Worm (Caenorhabditis elegans) whole organism, L4 larva: Measurements from ENCODE around the gene rpl-11.2.

Source experiments
- D1046.2 ChIP-seq: fragments of 200-800 bp; sonication (Bioruptor generic); IDR thresholded peaks from 2 replicates; pipeline ENCODE4 v1.3.6; 2022; ENCODE audit warnings: missing genetic modification characterization, missing compliant biosample characterization
- F37D6.2 ChIP-seq: sonication (generic microtip); optimal IDR thresholded peaks from 2 replicates; lab custom pipeline; 2016; ENCODE audit warnings: mild to moderate bottlenecking, missing genetic modification characterization, missing compliant biosample characterization
- Y105C5A.15 ChIP-seq: fragments of 200-800 bp; sonication (Bioruptor generic); IDR thresholded peaks from 2 replicates; pipeline ENCODE4 v1.3.6; 2022; ENCODE audit warnings: missing genetic modification characterization, missing compliant biosample characterization
- ZK337.2 ChIP-seq: fragments of 200-800 bp; sonication (Bioruptor generic); IDR thresholded peaks from 2 replicates; pipeline ENCODE4 v1.3.6; 2022; ENCODE audit warnings: missing genetic modification reagents, missing genetic modification characterization, missing compliant biosample characterization
- ZK546.5 ChIP-seq, 2 experiments: sonication (generic microtip); optimal IDR thresholded peaks; 2 replicates each; lab custom pipeline; 2017; ENCODE audit warnings: missing biosample characterization in 2 of 2, missing genetic modification characterization in 2 of 2
- aha-1 ChIP-seq: fragments of 150-350 bp; peaks from one replicate; lab custom pipeline; 2014; ENCODE audit warnings: missing biosample characterization, missing genetic modification characterization
- aly-2 ChIP-seq: sonication (generic microtip); optimal IDR thresholded peaks from 2 replicates; lab custom pipeline; 2018; ENCODE audit warnings: missing biosample characterization, missing genetic modification characterization
- attf-4 ChIP-seq: sonication (generic microtip); optimal IDR thresholded peaks from 3 replicates; lab custom pipeline; 2017; ENCODE audit warnings: missing biosample characterization, missing genetic modification characterization
- ceh-32 ChIP-seq: sonication (generic microtip); optimal IDR thresholded peaks from 2 replicates; lab custom pipeline; 2016; ENCODE audit warnings: mild to moderate bottlenecking, missing genetic modification characterization, missing compliant biosample characterization; ENCODE audit not compliant: poor library complexity
- ces-1 ChIP-seq: fragments of 150-350 bp; sonication (generic microtip); optimal IDR thresholded peaks from 4 replicates; lab custom pipeline; 2014; ENCODE audit warnings: missing biosample characterization, missing genetic modification reagents, missing genetic modification characterization
- ctbp-1 ChIP-seq: fragments of 200-800 bp; sonication (Bioruptor generic); IDR thresholded peaks from 2 replicates; pipeline ENCODE4 v1.3.6; 2022; ENCODE audit warnings: missing genetic modification reagents, missing genetic modification characterization, missing compliant biosample characterization
- daf-12 ChIP-seq: fragments of 150-350 bp; optimal IDR thresholded peaks from 2 replicates; lab custom pipeline; 2014; ENCODE audit warnings: missing biosample characterization, missing genetic modification reagents, missing genetic modification characterization
- daf-16 ChIP-seq, 3 experiments: sonication (generic microtip); optimal IDR thresholded peaks; 2 replicates each; lab custom pipeline; 2016 to 2017; ENCODE audit warnings: missing genetic modification characterization in 3 of 3, missing genetic modification reagents in 3 of 3, mild to moderate bottlenecking in 2 of 3, missing compliant biosample characterization in 2 of 3, missing biosample characterization in 1 of 3, moderate library complexity in 1 of 3
- dmd-8 ChIP-seq: fragments of 200-800 bp; sonication (Bioruptor generic); IDR thresholded peaks from 2 replicates; pipeline ENCODE4 v1.3.6; 2022; ENCODE audit warnings: missing genetic modification characterization, missing compliant biosample characterization
- dmd-9 ChIP-seq: fragments of 200-800 bp; sonication (Bioruptor generic); IDR thresholded peaks from 2 replicates; pipeline ENCODE4 v1.3.6; 2022; ENCODE audit warnings: missing genetic modification reagents, missing genetic modification characterization, missing compliant biosample characterization
- egl-43 ChIP-seq: fragments of 200-800 bp; sonication (Bioruptor generic); IDR thresholded peaks from 2 replicates; pipeline ENCODE4 v1.3.6; 2022; ENCODE audit warnings: missing genetic modification reagents, missing genetic modification characterization, missing compliant biosample characterization
- fkh-10 ChIP-seq: fragments of 150-350 bp; optimal IDR thresholded peaks from 2 replicates; lab custom pipeline; 2014; ENCODE audit warnings: missing biosample characterization, missing genetic modification reagents, missing genetic modification characterization
- fos-1 ChIP-seq: fragments of 150-350 bp; optimal IDR thresholded peaks from 2 replicates; lab custom pipeline; 2014; ENCODE audit warnings: missing biosample characterization, missing genetic modification characterization
- hif-1 ChIP-seq, 2 experiments: sonication (generic microtip); optimal IDR thresholded peaks; 2 replicates each; lab custom pipeline; 2016 to 2017; ENCODE audit warnings: missing compliant biosample characterization in 2 of 2, missing genetic modification characterization in 2 of 2, missing genetic modification reagents in 2 of 2, missing genotype in 2 of 2, mild to moderate bottlenecking in 1 of 2
- hlh-11 ChIP-seq: fragments of 200-800 bp; sonication (Bioruptor generic); optimal IDR thresholded peaks from 2 replicates; lab custom pipeline; 2018; ENCODE audit warnings: mild to moderate bottlenecking, missing genetic modification characterization, missing compliant biosample characterization
- hlh-30 ChIP-seq: sonication (generic microtip); optimal IDR thresholded peaks from 2 replicates; lab custom pipeline; 2017; ENCODE audit warnings: antibody characterized with exemption, mild to moderate bottlenecking, missing genetic modification characterization, missing compliant biosample characterization; ENCODE audit not compliant: insufficient read depth
- jun-1 ChIP-seq: fragments of 150-350 bp; optimal IDR thresholded peaks from 2 replicates; lab custom pipeline; 2014; ENCODE audit warnings: missing biosample characterization, missing genetic modification reagents, missing genetic modification characterization
- lin-13 ChIP-seq: fragments of 150-350 bp; optimal IDR thresholded peaks from 2 replicates; lab custom pipeline; 2014; ENCODE audit warnings: missing biosample characterization, missing genetic modification reagents, missing genetic modification characterization
- lin-38 ChIP-seq: fragments of 200-800 bp; sonication (Bioruptor generic); IDR thresholded peaks from 2 replicates; pipeline ENCODE4 v1.3.6; 2022; ENCODE audit warnings: missing genetic modification reagents, missing genetic modification characterization, missing compliant biosample characterization
- lin-39 ChIP-seq: fragments of 150-350 bp; optimal IDR thresholded peaks from 2 replicates; lab custom pipeline; 2014; ENCODE audit warnings: missing biosample characterization, missing genetic modification reagents, missing genetic modification characterization
- madf-5 ChIP-seq, 2 experiments: fragments of 200-800 bp; sonication (Bioruptor generic); IDR thresholded peaks; 2 replicates each; pipeline ENCODE4 v1.3.6; 2022; ENCODE audit warnings: missing compliant biosample characterization in 2 of 2, missing genetic modification characterization in 2 of 2
- madf-9 ChIP-seq: fragments of 200-800 bp; sonication (Bioruptor generic); conservative IDR thresholded peaks from 2 replicates; pipeline ENCODE4 v1.3.6; 2022; ENCODE audit warnings: missing genetic modification reagents, missing genetic modification characterization, missing compliant biosample characterization
- mdt-29 ChIP-seq: fragments of 200-800 bp; sonication (Bioruptor generic); IDR thresholded peaks from 2 replicates; pipeline ENCODE4 v1.3.6; 2022; ENCODE audit warnings: missing genetic modification reagents, missing genetic modification characterization, missing compliant biosample characterization
- mep-1 ChIP-seq: fragments of 150-350 bp; sonication (generic microtip); optimal IDR thresholded peaks from 3 replicates; lab custom pipeline; 2014; ENCODE audit warnings: missing biosample characterization, missing genetic modification characterization
- mes-2 ChIP-seq: sonication (generic microtip); optimal IDR thresholded peaks from 2 replicates; lab custom pipeline; 2016; ENCODE audit warnings: missing genotype, mild to moderate bottlenecking, missing genetic modification characterization, missing compliant biosample characterization; ENCODE audit not compliant: poor library complexity, severe bottlenecking
- mxl-3 ChIP-seq: fragments of 200-800 bp; sonication (Bioruptor generic); optimal IDR thresholded peaks from 2 replicates; lab custom pipeline; 2018; ENCODE audit warnings: mild to moderate bottlenecking, missing genetic modification characterization, missing compliant biosample characterization
- nhr-102 ChIP-seq: sonication (generic microtip); optimal IDR thresholded peaks from 2 replicates; lab custom pipeline; 2016; ENCODE audit warnings: mild to moderate bottlenecking, missing genetic modification characterization, moderate library complexity, missing compliant biosample characterization
- nhr-11 ChIP-seq: fragments of 150-350 bp; optimal IDR thresholded peaks from 2 replicates; lab custom pipeline; 2014; ENCODE audit warnings: missing biosample characterization, missing genetic modification characterization
- nhr-237 ChIP-seq: sonication (generic microtip); optimal IDR thresholded peaks from 2 replicates; lab custom pipeline; 2017; ENCODE audit warnings: missing biosample characterization, missing genetic modification characterization
- nhr-25 ChIP-seq: sonication (generic microtip); optimal IDR thresholded peaks from 2 replicates; lab custom pipeline; 2017; ENCODE audit warnings: missing genetic modification characterization, mild to moderate bottlenecking, missing compliant biosample characterization, antibody characterized with exemption, moderate library complexity, borderline replicate concordance; ENCODE audit not compliant: insufficient read depth
- nhr-48 ChIP-seq: sonication (generic microtip); optimal IDR thresholded peaks from 2 replicates; lab custom pipeline; 2016; ENCODE audit warnings: mild to moderate bottlenecking, missing genetic modification characterization, missing compliant biosample characterization
- nhr-6 ChIP-seq: fragments of 150-350 bp; optimal IDR thresholded peaks from 2 replicates; lab custom pipeline; 2014; ENCODE audit warnings: missing biosample characterization, missing genetic modification characterization
- nhr-77 ChIP-seq: fragments of 150-350 bp; optimal IDR thresholded peaks from 2 replicates; lab custom pipeline; 2014; ENCODE audit warnings: missing biosample characterization, missing genetic modification characterization
- pha-4 ChIP-seq, 2 experiments: fragments of 150-350 bp in 1 of 2; fragments of 200-800 bp in 1 of 2; sonication (Bioruptor generic) in 1 of 2; IDR thresholded peaks in 1 of 2; optimal IDR thresholded peaks in 1 of 2; 2 replicates each; pipeline versions ENCODE4 v1.3.6 to Lab custom; 2014 to 2022; ENCODE audit warnings: missing genetic modification characterization in 2 of 2, missing genetic modification reagents in 2 of 2, missing biosample characterization in 1 of 2, missing compliant biosample characterization in 1 of 2
- pqm-1 ChIP-seq: sonication (generic microtip); optimal IDR thresholded peaks from 2 replicates; lab custom pipeline; 2017; ENCODE audit warnings: missing biosample characterization, missing genetic modification characterization
- rbr-2 ChIP-seq: sonication (generic microtip); optimal IDR thresholded peaks from 2 replicates; lab custom pipeline; 2016; ENCODE audit warnings: missing genotype, missing genetic modification characterization, missing compliant biosample characterization
- snpc-1.2 ChIP-seq: fragments of 200-800 bp; sonication (Bioruptor generic); IDR thresholded peaks from 2 replicates; pipeline ENCODE4 v1.3.6; 2022; ENCODE audit warnings: missing genetic modification reagents, missing genetic modification characterization, missing compliant biosample characterization
- spr-1 ChIP-seq: sonication (generic microtip); optimal IDR thresholded peaks from 2 replicates; lab custom pipeline; 2016; ENCODE audit warnings: mild to moderate bottlenecking, missing genetic modification characterization, missing compliant biosample characterization
- spr-3 ChIP-seq: fragments of 200-800 bp; sonication (Bioruptor generic); optimal IDR thresholded peaks from 2 replicates; lab custom pipeline; 2018; ENCODE audit warnings: mild to moderate bottlenecking, missing genetic modification characterization, missing compliant biosample characterization
- tra-1 ChIP-seq: fragments of 200-800 bp; sonication (Bioruptor generic); IDR thresholded peaks from 2 replicates; pipeline ENCODE4 v1.3.6; 2022; ENCODE audit warnings: missing genetic modification reagents, missing genetic modification characterization, missing compliant biosample characterization
- unc-130 ChIP-seq: sonication (generic microtip); optimal IDR thresholded peaks from 2 replicates; lab custom pipeline; 2016; ENCODE audit warnings: missing genetic modification reagents, missing genetic modification characterization, missing compliant biosample characterization
- unc-62 ChIP-seq, 3 experiments: fragments of 150-350 bp in 1 of 3; sonication (generic microtip); optimal IDR thresholded peaks in 2 of 3; peaks in 1 of 3; 1 replicate in 1 of 3; 2 replicates in 2 of 3; lab custom pipeline; 2014 to 2017; ENCODE audit warnings: missing biosample characterization in 3 of 3, missing genetic modification characterization in 3 of 3, missing genetic modification reagents in 3 of 3, missing genotype in 1 of 3
- ztf-11 ChIP-seq: fragments of 150-350 bp; optimal IDR thresholded peaks from 2 replicates; lab custom pipeline; 2014; ENCODE audit warnings: missing biosample characterization, missing genetic modification characterization
- ztf-7 ChIP-seq: fragments of 150-350 bp; optimal IDR thresholded peaks from 2 replicates; lab custom pipeline; 2014; ENCODE audit warnings: missing biosample characterization, missing genetic modification characterization

Gene rpl-11.2

ce11 chrX:2237438-2237961 is 4.9 kb downstream of the rpl-11.2 start, which contains the start of gene vha-15:
Gene vha-15, plus strand, starts transcription at chrX:2237911.
- TF ChIP-seq ZK337.2 (GFP tag; lab: Robert Waterston, UW), result no peak
- no peak for TF ChIP-seq egl-43 (GFP tag; lab: Robert Waterston, UW)
- TF ChIP-seq fkh-10, result peak; percentile 72
- peak in 1 of 2 experiments; percentile 41 for TF ChIP-seq hif-1 (tag; optimal IDR thresholded peaks at IDR 0.05; lab: Kevin White, UChicago)
- peak; percentile 88 for TF ChIP-seq mep-1 (tag; lab: Kevin White, UChicago)
- peak; percentile 85 for TF ChIP-seq mes-2
- TF ChIP-seq madf-5 (GFP tag; IDR thresholded peaks at IDR 0.05; lab: Robert Waterston, UW), result no peak
- no peak for TF ChIP-seq lin-38 (GFP tag; lab: Robert Waterston, UW)
- TF ChIP-seq madf-9, result no peak
- peak; percentile 79 for TF ChIP-seq lin-13
- TF ChIP-seq ctbp-1, result peak; percentile 69
- TF ChIP-seq nhr-237 (tag; lab: Kevin White, UChicago), result peak; percentile 26
- peak; percentile 61 for TF ChIP-seq nhr-11 (tag; lab: Kevin White, UChicago)
- TF ChIP-seq fos-1 (tag; lab: Kevin White, UChicago), result no peak
- no peak for TF ChIP-seq lin-39 (tag; lab: Kevin White, UChicago)
- peak; percentile 60 for TF ChIP-seq pqm-1 (tag; lab: Kevin White, UChicago)
- no peak for TF ChIP-seq ceh-32 (tag; lab: Kevin White, UChicago)
- no peak for TF ChIP-seq daf-12 (tag; lab: Kevin White, UChicago)
- TF ChIP-seq aly-2, result no peak
- TF ChIP-seq aha-1 (tag; lab: Kevin White, UChicago), result peak; percentile 89
- TF ChIP-seq dmd-8, result no peak
- peak; percentile 13 for TF ChIP-seq nhr-25
- no peak for TF ChIP-seq F37D6.2
- TF ChIP-seq unc-62 (GFP tag; optimal IDR thresholded peaks at IDR 0.05 in 1 of 2; lab: Kevin White, UChicago), result peak in 1 of 2 experiments; percentile 81
- TF ChIP-seq unc-62 (tag; optimal IDR thresholded peaks at IDR 0.05; lab: Kevin White, UChicago), result no peak
- TF ChIP-seq mdt-29 (GFP tag; lab: Robert Waterston, UW), result no peak
- peak; percentile 82 for TF ChIP-seq rbr-2 (tag; lab: Kevin White, UChicago)
- TF ChIP-seq nhr-6, result peak; percentile 68
- TF ChIP-seq hlh-11 (tag; lab: Kevin White, UChicago), result peak; percentile 81
- TF ChIP-seq spr-3 (GFP tag; lab: Kevin White, UChicago), result no peak
- no peak for TF ChIP-seq snpc-1.2 (GFP tag; lab: Robert Waterston, UW)
- peak; percentile 76 for TF ChIP-seq hlh-30 (tag; lab: Kevin White, UChicago)
- no peak for TF ChIP-seq attf-4 (tag; lab: Kevin White, UChicago)
- TF ChIP-seq jun-1 (tag; lab: Kevin White, UChicago), result no peak
- no peak for TF ChIP-seq ztf-11 (tag; lab: Kevin White, UChicago)
- no peak for TF ChIP-seq daf-16 (GFP tag; optimal IDR thresholded peaks at IDR 0.05; lab: Kevin White, UChicago)
- TF ChIP-seq daf-16 (tag; optimal IDR thresholded peaks at IDR 0.05; lab: Kevin White, UChicago), result peak; percentile 81
- no peak for TF ChIP-seq unc-130 (GFP tag; lab: Kevin White, UChicago)
- 0 out of 2 replicates have a peak, but pooled peaks have one; percentile 35 for TF ChIP-seq pha-4 (GFP tag; IDR thresholded peaks at IDR 0.05; lab: Robert Waterston, UW)
- peak; percentile 31 for TF ChIP-seq pha-4 (tag; optimal IDR thresholded peaks at IDR 0.05; lab: Kevin White, UChicago)
- no peak for TF ChIP-seq mxl-3
- TF ChIP-seq D1046.2 (GFP tag; lab: Robert Waterston, UW), result no peak
- no peak for TF ChIP-seq nhr-102
- TF ChIP-seq ces-1 (GFP tag; lab: Kevin White, UChicago), result no peak
- peak; percentile 3 to 69 for TF ChIP-seq ZK546.5 (tag; optimal IDR thresholded peaks at IDR 0.05; lab: Kevin White, UChicago)
- no peak for TF ChIP-seq Y105C5A.15 (GFP tag; lab: Robert Waterston, UW)
- peak; percentile 67 for TF ChIP-seq nhr-77 (tag; lab: Kevin White, UChicago)
- TF ChIP-seq spr-1 (tag; lab: Kevin White, UChicago), result no peak
- TF ChIP-seq dmd-9 (GFP tag; lab: Robert Waterston, UW), result no peak
- TF ChIP-seq nhr-48, result no peak
- no peak for TF ChIP-seq ztf-7 (tag; lab: Kevin White, UChicago)
- TF ChIP-seq tra-1 (GFP tag; lab: Robert Waterston, UW), result no peak
